Worm (Caenorhabditis elegans) whole organism, L1 larva: Measurements from ENCODE around the gene F19C6.3.

ENCODE experiments used
- C04F5.9 ChIP-seq: sonication (generic microtip); optimal IDR thresholded peaks from 2 replicates; lab custom pipeline; 2016; ENCODE audit warnings: missing genetic modification characterization, missing compliant biosample characterization
- C16A3.4 ChIP-seq: fragments of 150-350 bp; optimal IDR thresholded peaks from 2 replicates; lab custom pipeline; 2014; ENCODE audit warnings: missing biosample characterization, missing genetic modification characterization
- F16B12.6 ChIP-seq: fragments of 150-350 bp; optimal IDR thresholded peaks from 2 replicates; lab custom pipeline; 2014; ENCODE audit warnings: missing biosample characterization, missing genetic modification characterization
- aha-1 ChIP-seq: fragments of 150-350 bp; optimal IDR thresholded peaks from 2 replicates; lab custom pipeline; 2014; ENCODE audit warnings: missing biosample characterization, missing genetic modification characterization
- alr-1 ChIP-seq: fragments of 200-800 bp; sonication (Bioruptor generic); optimal IDR thresholded peaks from 2 replicates; lab custom pipeline; 2018; ENCODE audit warnings: borderline replicate concordance, mild to moderate bottlenecking, missing genetic modification characterization, missing compliant biosample characterization
- ama-1 ChIP-seq: fragments of 150-350 bp; optimal IDR thresholded peaks from 2 replicates; lab custom pipeline; 2014
- ceh-63 ChIP-seq: fragments of 200-800 bp; sonication (Bioruptor generic); optimal IDR thresholded peaks from 2 replicates; lab custom pipeline; 2018; ENCODE audit warnings: mild to moderate bottlenecking, missing genetic modification characterization, missing compliant biosample characterization
- ceh-8 ChIP-seq: fragments of 200-800 bp; sonication (Bioruptor generic); optimal IDR thresholded peaks from 2 replicates; lab custom pipeline; 2018; ENCODE audit warnings: mild to moderate bottlenecking, missing genetic modification characterization, moderate library complexity, missing compliant biosample characterization
- ceh-88 ChIP-seq: fragments of 200-800 bp; sonication (Bioruptor generic); IDR thresholded peaks from 2 replicates; pipeline ENCODE4 v1.3.6; 2022; ENCODE audit warnings: missing genetic modification characterization, missing compliant biosample characterization
- ceh-90 ChIP-seq: sonication (generic microtip); optimal IDR thresholded peaks from 2 replicates; lab custom pipeline; 2016; ENCODE audit warnings: missing genetic modification characterization, missing compliant biosample characterization
- ces-1 ChIP-seq: fragments of 150-350 bp; optimal IDR thresholded peaks from 2 replicates; lab custom pipeline; 2014; ENCODE audit warnings: missing biosample characterization, missing genetic modification reagents, missing genetic modification characterization
- dpl-1 ChIP-seq, 3 experiments: fragments of 150-350 bp in 2 of 3; sonication (generic microtip) in 1 of 3; optimal IDR thresholded peaks; 2 replicates each; lab custom pipeline; 2014 to 2017; ENCODE audit warnings: missing biosample characterization in 3 of 3, missing genetic modification characterization in 3 of 3, missing genetic modification reagents in 3 of 3
- dsc-1 ChIP-seq: sonication (generic microtip); optimal IDR thresholded peaks from 2 replicates; lab custom pipeline; 2016; ENCODE audit warnings: mild to moderate bottlenecking, missing genetic modification characterization, missing compliant biosample characterization
- egl-13 ChIP-seq: sonication (generic microtip); optimal IDR thresholded peaks from 2 replicates; lab custom pipeline; 2016; ENCODE audit warnings: missing genotype, missing genetic modification reagents, missing genetic modification characterization, missing compliant biosample characterization
- egl-27 ChIP-seq, 2 experiments: fragments of 150-350 bp in 1 of 2; sonication (generic microtip); optimal IDR thresholded peaks; 3 replicates each; lab custom pipeline; 2017 to 2018; ENCODE audit warnings: missing biosample characterization in 2 of 2, missing genetic modification characterization in 2 of 2, missing genetic modification reagents in 2 of 2
- elt-2 ChIP-seq: sonication (generic microtip); optimal IDR thresholded peaks from 2 replicates; lab custom pipeline; 2016; ENCODE audit warnings: missing genetic modification characterization, mild to moderate bottlenecking, inconsistent platforms, missing compliant biosample characterization, missing genetic modification reagents
- elt-3 ChIP-seq, 6 experiments: fragments of 150-350 bp in 1 of 6; sonication (generic microtip); optimal IDR thresholded peaks; 2 replicates each; lab custom pipeline; 2017 to 2018; ENCODE audit warnings: missing biosample characterization in 6 of 6, missing genetic modification characterization in 6 of 6, inconsistent platforms in 1 of 6
- ets-5 ChIP-seq: fragments of 200-800 bp; sonication (Bioruptor generic); IDR thresholded peaks from 2 replicates; pipeline ENCODE4 v1.3.6; 2022; ENCODE audit warnings: missing genetic modification characterization, missing compliant biosample characterization
- fkh-8 ChIP-seq: sonication (generic microtip); optimal IDR thresholded peaks from 2 replicates; lab custom pipeline; 2016; ENCODE audit warnings: mild to moderate bottlenecking, missing genetic modification characterization, missing compliant biosample characterization
- grh-1 ChIP-seq: fragments of 200-800 bp; sonication (Bioruptor generic); IDR thresholded peaks from 2 replicates; pipeline ENCODE4 v1.3.6; 2022; ENCODE audit warnings: missing genetic modification reagents, missing genetic modification characterization, missing compliant biosample characterization
- hlh-4 ChIP-seq: sonication (generic microtip); optimal IDR thresholded peaks from 2 replicates; lab custom pipeline; 2016; ENCODE audit warnings: mild to moderate bottlenecking, missing genetic modification characterization, missing compliant biosample characterization
- irx-1 ChIP-seq: sonication (generic microtip); optimal IDR thresholded peaks from 2 replicates; lab custom pipeline; 2016; ENCODE audit warnings: missing genetic modification characterization, missing compliant biosample characterization
- jun-1 ChIP-seq: fragments of 150-350 bp; optimal IDR thresholded peaks from 2 replicates; lab custom pipeline; 2014; ENCODE audit warnings: missing biosample characterization, missing genetic modification reagents, missing genetic modification characterization
- lin-13 ChIP-seq: fragments of 150-350 bp; optimal IDR thresholded peaks from 2 replicates; lab custom pipeline; 2014; ENCODE audit warnings: missing biosample characterization, missing genetic modification reagents, missing genetic modification characterization
- lin-14 ChIP-seq: fragments of 200-800 bp; sonication (Bioruptor generic); optimal IDR thresholded peaks from 2 replicates; lab custom pipeline; 2018; ENCODE audit warnings: mild to moderate bottlenecking, missing genetic modification characterization, moderate library complexity, missing compliant biosample characterization
- lin-35 ChIP-seq, 2 experiments: fragments of 150-350 bp; optimal IDR thresholded peaks; 2 replicates each; lab custom pipeline; 2014; ENCODE audit warnings: missing biosample characterization in 2 of 2, missing genetic modification characterization in 2 of 2, missing genetic modification reagents in 2 of 2
- mdl-1 ChIP-seq, 2 experiments: fragments of 150-350 bp; optimal IDR thresholded peaks; 2 replicates each; lab custom pipeline; 2014 to 2017; ENCODE audit warnings: missing biosample characterization in 2 of 2, missing genetic modification characterization in 2 of 2, inconsistent platforms in 1 of 2
- mef-2 ChIP-seq: fragments of 150-350 bp; optimal IDR thresholded peaks from 2 replicates; lab custom pipeline; 2014; ENCODE audit warnings: missing biosample characterization, missing genetic modification characterization
- mep-1 ChIP-seq: fragments of 150-350 bp; optimal IDR thresholded peaks from 2 replicates; lab custom pipeline; 2014; ENCODE audit warnings: missing biosample characterization, missing genetic modification characterization
- nhr-12 ChIP-seq: sonication (generic microtip); optimal IDR thresholded peaks from 2 replicates; lab custom pipeline; 2017; ENCODE audit warnings: missing biosample characterization, missing genetic modification characterization
- nhr-237 ChIP-seq: fragments of 150-350 bp; optimal IDR thresholded peaks from 2 replicates; lab custom pipeline; 2014; ENCODE audit warnings: missing biosample characterization, missing genetic modification characterization
- nhr-28 ChIP-seq: fragments of 150-350 bp; optimal IDR thresholded peaks from 2 replicates; lab custom pipeline; 2014; ENCODE audit warnings: missing biosample characterization, missing genetic modification characterization
- nhr-47 ChIP-seq: sonication (generic microtip); optimal IDR thresholded peaks from 2 replicates; lab custom pipeline; 2016; ENCODE audit warnings: mild to moderate bottlenecking, missing genetic modification characterization, moderate library complexity, missing compliant biosample characterization
- nhr-71 ChIP-seq: sonication (generic microtip); optimal IDR thresholded peaks from 2 replicates; lab custom pipeline; 2016; ENCODE audit warnings: mild to moderate bottlenecking, missing genetic modification characterization, moderate library complexity, missing compliant biosample characterization
- nhr-76 ChIP-seq: sonication (generic microtip); optimal IDR thresholded peaks from 2 replicates; lab custom pipeline; 2017; ENCODE audit warnings: missing biosample characterization, missing genetic modification characterization
- nhr-77 ChIP-seq: fragments of 150-350 bp; optimal IDR thresholded peaks from 2 replicates; lab custom pipeline; 2014; ENCODE audit warnings: missing biosample characterization, missing genetic modification characterization
- nhr-84 ChIP-seq: sonication (generic microtip); optimal IDR thresholded peaks from 2 replicates; lab custom pipeline; 2017; ENCODE audit warnings: missing biosample characterization, missing genetic modification characterization
- nhr-90 ChIP-seq: sonication (generic microtip); optimal IDR thresholded peaks from 2 replicates; lab custom pipeline; 2016; ENCODE audit warnings: mild to moderate bottlenecking, missing genetic modification characterization, missing compliant biosample characterization; ENCODE audit not compliant: poor library complexity
- pag-3 ChIP-seq: sonication (generic microtip); optimal IDR thresholded peaks from 2 replicates; lab custom pipeline; 2017; ENCODE audit warnings: missing genetic modification characterization, mild to moderate bottlenecking, missing compliant biosample characterization, antibody characterized with exemption, borderline replicate concordance; ENCODE audit not compliant: insufficient read depth
- pax-3 ChIP-seq: fragments of 200-800 bp; sonication (Bioruptor generic); optimal IDR thresholded peaks from 2 replicates; lab custom pipeline; 2018; ENCODE audit warnings: mild to moderate bottlenecking, missing genetic modification characterization, moderate library complexity, missing compliant biosample characterization
- pqm-1 ChIP-seq: sonication (generic microtip); optimal IDR thresholded peaks from 3 replicates; lab custom pipeline; 2017; ENCODE audit warnings: missing biosample characterization, missing genetic modification characterization
- rnt-1 ChIP-seq: sonication (generic microtip); optimal IDR thresholded peaks from 2 replicates; lab custom pipeline; 2016; ENCODE audit warnings: mild to moderate bottlenecking, missing genetic modification characterization, moderate library complexity, missing compliant biosample characterization
- skn-1 ChIP-seq: fragments of 150-350 bp; optimal IDR thresholded peaks from 2 replicates; lab custom pipeline; 2014; ENCODE audit warnings: missing biosample characterization, missing genetic modification characterization
- snu-23 ChIP-seq: sonication (generic microtip); optimal IDR thresholded peaks from 2 replicates; lab custom pipeline; 2016; ENCODE audit warnings: missing genetic modification characterization, missing compliant biosample characterization
- sup-37 ChIP-seq: fragments of 200-800 bp; sonication (Bioruptor generic); optimal IDR thresholded peaks from 2 replicates; lab custom pipeline; 2018; ENCODE audit warnings: mild to moderate bottlenecking, missing genetic modification characterization, missing compliant biosample characterization
- swsn-7 ChIP-seq: sonication (generic microtip); optimal IDR thresholded peaks from 2 replicates; lab custom pipeline; 2016; ENCODE audit warnings: missing genetic modification characterization, missing compliant biosample characterization
- tbx-2 ChIP-seq: sonication (generic microtip); optimal IDR thresholded peaks from 2 replicates; lab custom pipeline; 2016; ENCODE audit warnings: missing genetic modification characterization, missing compliant biosample characterization
- unc-98 ChIP-seq: fragments of 200-800 bp; sonication (Bioruptor generic); IDR thresholded peaks from 2 replicates; pipeline ENCODE4 v1.3.6; 2022; ENCODE audit warnings: missing genetic modification characterization, missing compliant biosample characterization
- vab-15 ChIP-seq: sonication (generic microtip); optimal IDR thresholded peaks from 2 replicates; lab custom pipeline; 2017; ENCODE audit warnings: missing genotype, mild to moderate bottlenecking, missing genetic modification characterization, missing compliant biosample characterization
- zag-1 ChIP-seq: fragments of 150-350 bp; optimal IDR thresholded peaks from 2 replicates; lab custom pipeline; 2014; ENCODE audit warnings: missing biosample characterization, missing genetic modification characterization
- zip-4 ChIP-seq: fragments of 200-800 bp; sonication (Bioruptor generic); optimal IDR thresholded peaks from 2 replicates; lab custom pipeline; 2018; ENCODE audit warnings: mild to moderate bottlenecking, missing genetic modification characterization, moderate library complexity, missing compliant biosample characterization
- ztf-4 ChIP-seq: fragments of 150-350 bp; optimal IDR thresholded peaks from 2 replicates; lab custom pipeline; 2014; ENCODE audit warnings: missing biosample characterization, missing genetic modification characterization

Gene F19C6.3

ce11 chrX:9999599-10000201 is 8.9 kb downstream of the F19C6.3 start:
- TF ChIP-seq snu-23 (GFP tag; lab: Kevin White, UChicago): peak; percentile 74
- TF ChIP-seq zip-4 (GFP tag; lab: Kevin White, UChicago): no peak
- TF ChIP-seq mdl-1 (tag; optimal IDR thresholded peaks at IDR 0.05; lab: Kevin White, UChicago): peak in 1 of 2 experiments; percentile 76
- peak in 2 of 6 experiments; percentile 35 to 51 for TF ChIP-seq elt-3 (tag; optimal IDR thresholded peaks at IDR 0.05; lab: Kevin White, UChicago)
- TF ChIP-seq dpl-1 (GFP tag; optimal IDR thresholded peaks at IDR 0.05; lab: Kevin White, UChicago): peak in 2 of 3 experiments; percentile 21 to 25
- TF ChIP-seq ceh-88 (GFP tag; lab: Robert Waterston, UW): peak; percentile 16; the same call in 1 of the 2 replicates
- TF ChIP-seq swsn-7 (tag; lab: Kevin White, UChicago): peak; percentile 79
- TF ChIP-seq sup-37 (GFP tag; lab: Kevin White, UChicago): peak; percentile 4
- TF ChIP-seq unc-98 (GFP tag; lab: Robert Waterston, UW): no peak
- TF ChIP-seq elt-2 (tag; lab: Kevin White, UChicago): no peak
- TF ChIP-seq nhr-71: peak; percentile 86
- no peak for TF ChIP-seq ces-1 (GFP tag; lab: Kevin White, UChicago)
- TF ChIP-seq ztf-4 (tag; lab: Kevin White, UChicago): peak; percentile 67
- no peak for TF ChIP-seq nhr-237 (tag; lab: Kevin White, UChicago)
- no peak for TF ChIP-seq vab-15 (tag; lab: Kevin White, UChicago)
- no peak for TF ChIP-seq ama-1 (lab: Kevin White, UChicago)
- no peak for TF ChIP-seq hlh-4 (tag; lab: Kevin White, UChicago)
- no peak for TF ChIP-seq aha-1 (tag; lab: Kevin White, UChicago)
- TF ChIP-seq F16B12.6 (tag; lab: Kevin White, UChicago): no peak
- TF ChIP-seq C16A3.4 (tag; lab: Kevin White, UChicago): peak; percentile 25
- no peak for TF ChIP-seq jun-1 (tag; lab: Kevin White, UChicago)
- peak; percentile 38 for TF ChIP-seq nhr-90 (tag; lab: Kevin White, UChicago)
- peak; percentile 98 for TF ChIP-seq lin-14 (GFP tag; lab: Kevin White, UChicago)
- no peak for TF ChIP-seq ets-5
- no peak for TF ChIP-seq nhr-84 (tag; lab: Kevin White, UChicago)
- peak; percentile 95 for TF ChIP-seq ceh-8 (GFP tag; lab: Kevin White, UChicago)
- TF ChIP-seq irx-1 (tag; lab: Kevin White, UChicago): peak; percentile 77
- peak; percentile 74 for TF ChIP-seq dsc-1
- TF ChIP-seq egl-13 (tag; lab: Kevin White, UChicago): peak; percentile 54
- no peak for TF ChIP-seq ceh-90 (tag; lab: Kevin White, UChicago)
- TF ChIP-seq mef-2 (tag; lab: Kevin White, UChicago): no peak
- peak; percentile 74 for TF ChIP-seq nhr-47
- no peak for TF ChIP-seq zag-1 (tag; lab: Kevin White, UChicago)
- TF ChIP-seq C04F5.9: no peak
- peak; percentile 68 for TF ChIP-seq tbx-2 (tag; lab: Kevin White, UChicago)
- TF ChIP-seq pax-3: peak; percentile 72
- TF ChIP-seq nhr-77 (tag; lab: Kevin White, UChicago): no peak
- TF ChIP-seq nhr-12: no peak
- no peak for TF ChIP-seq pag-3 (tag; lab: Kevin White, UChicago)
- TF ChIP-seq alr-1 (tag; lab: Kevin White, UChicago): no peak
- TF ChIP-seq pqm-1: no peak
- TF ChIP-seq fkh-8 (tag; lab: Kevin White, UChicago): peak; percentile 88
- TF ChIP-seq grh-1: peak; percentile 58
- TF ChIP-seq ceh-63 (GFP tag; lab: Kevin White, UChicago): no peak
- TF ChIP-seq nhr-76 (tag; lab: Kevin White, UChicago): no peak
- TF ChIP-seq egl-27 (tag; optimal IDR thresholded peaks at IDR 0.05; lab: Kevin White, UChicago): peak in 1 of 2 experiments; percentile 28
- peak; percentile 33 to 57 for TF ChIP-seq lin-35 (GFP tag; optimal IDR thresholded peaks at IDR 0.05; lab: Kevin White, UChicago)
- TF ChIP-seq mep-1 (tag; lab: Kevin White, UChicago): peak; percentile 70
- TF ChIP-seq rnt-1 (tag; lab: Kevin White, UChicago): peak; percentile 73
- TF ChIP-seq lin-13: peak; percentile 30
- TF ChIP-seq nhr-28 (tag; lab: Kevin White, UChicago): no peak
- TF ChIP-seq skn-1 (tag; lab: Kevin White, UChicago): peak; percentile 39
